Worm (Caenorhabditis elegans) whole organism, L1 larva: ENCODE results near the gene R05G9.5.

Source experiments
- C16A3.4 ChIP-seq: fragments of 150-350 bp; optimal IDR thresholded peaks from 2 replicates; lab custom pipeline; 2014; ENCODE audit warnings: missing biosample characterization, missing genetic modification characterization
- C34B4.2 ChIP-seq: sonication (generic microtip); optimal IDR thresholded peaks from 2 replicates; lab custom pipeline; 2017; ENCODE audit warnings: mild to moderate bottlenecking, missing genetic modification characterization, missing compliant biosample characterization
- F16B12.6 ChIP-seq: fragments of 150-350 bp; optimal IDR thresholded peaks from 2 replicates; lab custom pipeline; 2014; ENCODE audit warnings: missing biosample characterization, missing genetic modification characterization
- aha-1 ChIP-seq: fragments of 150-350 bp; optimal IDR thresholded peaks from 2 replicates; lab custom pipeline; 2014; ENCODE audit warnings: missing biosample characterization, missing genetic modification characterization
- aly-2 ChIP-seq: fragments of 150-350 bp; optimal IDR thresholded peaks from 2 replicates; lab custom pipeline; 2014; ENCODE audit warnings: missing biosample characterization, missing genetic modification characterization
- ama-1 ChIP-seq: fragments of 150-350 bp; optimal IDR thresholded peaks from 2 replicates; lab custom pipeline; 2014
- blmp-1 ChIP-seq: fragments of 150-350 bp; optimal IDR thresholded peaks from 2 replicates; lab custom pipeline; 2014; ENCODE audit warnings: missing biosample characterization, missing genetic modification characterization
- ceh-8 ChIP-seq: fragments of 200-800 bp; sonication (Bioruptor generic); optimal IDR thresholded peaks from 2 replicates; lab custom pipeline; 2018; ENCODE audit warnings: mild to moderate bottlenecking, missing genetic modification characterization, moderate library complexity, missing compliant biosample characterization
- ceh-82 ChIP-seq, 3 experiments: fragments of 150-350 bp in 1 of 3; sonication (generic microtip) in 2 of 3; optimal IDR thresholded peaks; 2 replicates each; lab custom pipeline; 2014 to 2017; ENCODE audit warnings: missing biosample characterization in 3 of 3, missing genetic modification characterization in 3 of 3
- ceh-88 ChIP-seq: fragments of 200-800 bp; sonication (Bioruptor generic); IDR thresholded peaks from 2 replicates; pipeline ENCODE4 v1.3.6; 2022; ENCODE audit warnings: missing genetic modification characterization, missing compliant biosample characterization
- dpl-1 ChIP-seq, 3 experiments: fragments of 150-350 bp in 2 of 3; sonication (generic microtip) in 1 of 3; optimal IDR thresholded peaks; 2 replicates each; lab custom pipeline; 2014 to 2017; ENCODE audit warnings: missing biosample characterization in 3 of 3, missing genetic modification characterization in 3 of 3, missing genetic modification reagents in 3 of 3
- dsc-1 ChIP-seq: sonication (generic microtip); optimal IDR thresholded peaks from 2 replicates; lab custom pipeline; 2016; ENCODE audit warnings: mild to moderate bottlenecking, missing genetic modification characterization, missing compliant biosample characterization
- efl-1 ChIP-seq, 4 experiments: fragments of 150-350 bp; optimal IDR thresholded peaks in 3 of 4; peaks in 1 of 4; 1 replicate in 1 of 4; 2 replicates in 3 of 4; lab custom pipeline; 2014; ENCODE audit warnings: missing biosample characterization in 2 of 4, missing genetic modification characterization in 2 of 4, missing genetic modification reagents in 2 of 4
- egl-13 ChIP-seq: sonication (generic microtip); optimal IDR thresholded peaks from 2 replicates; lab custom pipeline; 2016; ENCODE audit warnings: missing genotype, missing genetic modification reagents, missing genetic modification characterization, missing compliant biosample characterization
- elt-2 ChIP-seq: sonication (generic microtip); optimal IDR thresholded peaks from 2 replicates; lab custom pipeline; 2016; ENCODE audit warnings: missing genetic modification characterization, mild to moderate bottlenecking, inconsistent platforms, missing compliant biosample characterization, missing genetic modification reagents
- elt-3 ChIP-seq, 6 experiments: fragments of 150-350 bp in 1 of 6; sonication (generic microtip); optimal IDR thresholded peaks; 2 replicates each; lab custom pipeline; 2017 to 2018; ENCODE audit warnings: missing biosample characterization in 6 of 6, missing genetic modification characterization in 6 of 6, inconsistent platforms in 1 of 6
- fkh-4 ChIP-seq: sonication (generic microtip); optimal IDR thresholded peaks from 2 replicates; lab custom pipeline; 2016; ENCODE audit warnings: missing compliant biosample characterization, missing genetic modification characterization, borderline replicate concordance
- fos-1 ChIP-seq: fragments of 150-350 bp; optimal IDR thresholded peaks from 2 replicates; lab custom pipeline; 2014; ENCODE audit warnings: missing biosample characterization, missing genetic modification characterization
- isw-1 ChIP-seq: fragments of 200-800 bp; sonication (Bioruptor generic); IDR thresholded peaks from 2 replicates; pipeline ENCODE4 v1.3.6; 2022; ENCODE audit warnings: missing genetic modification characterization, missing compliant biosample characterization
- jun-1 ChIP-seq: fragments of 150-350 bp; optimal IDR thresholded peaks from 2 replicates; lab custom pipeline; 2014; ENCODE audit warnings: missing biosample characterization, missing genetic modification reagents, missing genetic modification characterization
- lin-13 ChIP-seq: fragments of 150-350 bp; optimal IDR thresholded peaks from 2 replicates; lab custom pipeline; 2014; ENCODE audit warnings: missing biosample characterization, missing genetic modification reagents, missing genetic modification characterization
- lin-14 ChIP-seq: fragments of 200-800 bp; sonication (Bioruptor generic); optimal IDR thresholded peaks from 2 replicates; lab custom pipeline; 2018; ENCODE audit warnings: mild to moderate bottlenecking, missing genetic modification characterization, moderate library complexity, missing compliant biosample characterization
- lin-15B ChIP-seq: fragments of 150-350 bp; sonication (generic microtip); optimal IDR thresholded peaks from 3 replicates; lab custom pipeline; 2014; ENCODE audit warnings: missing biosample characterization, missing genetic modification characterization
- lin-35 ChIP-seq, 2 experiments: fragments of 150-350 bp; optimal IDR thresholded peaks; 2 replicates each; lab custom pipeline; 2014; ENCODE audit warnings: missing biosample characterization in 2 of 2, missing genetic modification characterization in 2 of 2, missing genetic modification reagents in 2 of 2
- lir-3 ChIP-seq: sonication (generic microtip); optimal IDR thresholded peaks from 2 replicates; lab custom pipeline; 2016; ENCODE audit warnings: mild to moderate bottlenecking, missing genetic modification characterization, moderate library complexity, missing compliant biosample characterization; ENCODE audit not compliant: poor library complexity
- lsy-2 ChIP-seq, 2 experiments: fragments of 150-350 bp; optimal IDR thresholded peaks; 2 replicates each; lab custom pipeline; 2014; ENCODE audit warnings: missing biosample characterization in 2 of 2, missing genetic modification characterization in 2 of 2
- mdl-1 ChIP-seq, 2 experiments: fragments of 150-350 bp; optimal IDR thresholded peaks; 2 replicates each; lab custom pipeline; 2014 to 2017; ENCODE audit warnings: missing biosample characterization in 2 of 2, missing genetic modification characterization in 2 of 2, inconsistent platforms in 1 of 2
- mep-1 ChIP-seq: fragments of 150-350 bp; optimal IDR thresholded peaks from 2 replicates; lab custom pipeline; 2014; ENCODE audit warnings: missing biosample characterization, missing genetic modification characterization
- nhr-19 ChIP-seq: fragments of 200-800 bp; sonication (Bioruptor generic); conservative IDR thresholded peaks from 2 replicates; pipeline ENCODE4 v1.3.6; 2022; ENCODE audit warnings: missing genetic modification characterization, missing compliant biosample characterization
- nhr-20 ChIP-seq: sonication (generic microtip); optimal IDR thresholded peaks from 2 replicates; lab custom pipeline; 2016; ENCODE audit warnings: mild to moderate bottlenecking, missing genetic modification characterization, missing compliant biosample characterization
- nhr-47 ChIP-seq: sonication (generic microtip); optimal IDR thresholded peaks from 2 replicates; lab custom pipeline; 2016; ENCODE audit warnings: mild to moderate bottlenecking, missing genetic modification characterization, moderate library complexity, missing compliant biosample characterization
- nhr-71 ChIP-seq: sonication (generic microtip); optimal IDR thresholded peaks from 2 replicates; lab custom pipeline; 2016; ENCODE audit warnings: mild to moderate bottlenecking, missing genetic modification characterization, moderate library complexity, missing compliant biosample characterization
- nhr-76 ChIP-seq: sonication (generic microtip); optimal IDR thresholded peaks from 2 replicates; lab custom pipeline; 2017; ENCODE audit warnings: missing biosample characterization, missing genetic modification characterization
- nhr-77 ChIP-seq: fragments of 150-350 bp; optimal IDR thresholded peaks from 2 replicates; lab custom pipeline; 2014; ENCODE audit warnings: missing biosample characterization, missing genetic modification characterization
- nhr-85 ChIP-seq: sonication (generic microtip); peaks from one replicate; lab custom pipeline; 2016; ENCODE audit warnings: missing genetic modification characterization, inconsistent platforms, missing compliant biosample characterization
- nhr-90 ChIP-seq: sonication (generic microtip); optimal IDR thresholded peaks from 2 replicates; lab custom pipeline; 2016; ENCODE audit warnings: mild to moderate bottlenecking, missing genetic modification characterization, missing compliant biosample characterization; ENCODE audit not compliant: poor library complexity
- pag-3 ChIP-seq: sonication (generic microtip); optimal IDR thresholded peaks from 2 replicates; lab custom pipeline; 2017; ENCODE audit warnings: missing genetic modification characterization, mild to moderate bottlenecking, missing compliant biosample characterization, antibody characterized with exemption, borderline replicate concordance; ENCODE audit not compliant: insufficient read depth
- rnt-1 ChIP-seq: sonication (generic microtip); optimal IDR thresholded peaks from 2 replicates; lab custom pipeline; 2016; ENCODE audit warnings: mild to moderate bottlenecking, missing genetic modification characterization, moderate library complexity, missing compliant biosample characterization
- skn-1 ChIP-seq: fragments of 150-350 bp; optimal IDR thresholded peaks from 2 replicates; lab custom pipeline; 2014; ENCODE audit warnings: missing biosample characterization, missing genetic modification characterization
- snpc-4 ChIP-seq: fragments of 150-350 bp; optimal IDR thresholded peaks from 2 replicates; lab custom pipeline; 2014; ENCODE audit warnings: missing biosample characterization, missing genetic modification characterization
- snu-23 ChIP-seq: sonication (generic microtip); optimal IDR thresholded peaks from 2 replicates; lab custom pipeline; 2016; ENCODE audit warnings: missing genetic modification characterization, missing compliant biosample characterization
- sptf-1 ChIP-seq: fragments of 150-350 bp; optimal IDR thresholded peaks from 2 replicates; lab custom pipeline; 2014; ENCODE audit warnings: missing biosample characterization, missing genetic modification characterization
- sup-37 ChIP-seq: fragments of 200-800 bp; sonication (Bioruptor generic); optimal IDR thresholded peaks from 2 replicates; lab custom pipeline; 2018; ENCODE audit warnings: mild to moderate bottlenecking, missing genetic modification characterization, missing compliant biosample characterization
- swsn-7 ChIP-seq: sonication (generic microtip); optimal IDR thresholded peaks from 2 replicates; lab custom pipeline; 2016; ENCODE audit warnings: missing genetic modification characterization, missing compliant biosample characterization
- tbx-2 ChIP-seq: sonication (generic microtip); optimal IDR thresholded peaks from 2 replicates; lab custom pipeline; 2016; ENCODE audit warnings: missing genetic modification characterization, missing compliant biosample characterization
- unc-130 ChIP-seq: fragments of 150-350 bp; optimal IDR thresholded peaks from 2 replicates; lab custom pipeline; 2017; ENCODE audit warnings: missing biosample characterization, missing genetic modification characterization, inconsistent platforms
- unc-30 ChIP-seq: sonication (generic microtip); optimal IDR thresholded peaks from 2 replicates; lab custom pipeline; 2017; ENCODE audit warnings: missing biosample characterization, missing genetic modification characterization
- unc-62 ChIP-seq: fragments of 150-350 bp; optimal IDR thresholded peaks from 2 replicates; lab custom pipeline; 2014; ENCODE audit warnings: missing biosample characterization, missing genetic modification reagents, missing genetic modification characterization
- unc-86 ChIP-seq: sonication (generic microtip); optimal IDR thresholded peaks from 2 replicates; lab custom pipeline; 2016; ENCODE audit warnings: missing genetic modification characterization, missing compliant biosample characterization
- xbp-1 ChIP-seq: sonication (generic microtip); optimal IDR thresholded peaks from 2 replicates; lab custom pipeline; 2016; ENCODE audit warnings: missing genetic modification characterization, missing compliant biosample characterization
- ztf-11 ChIP-seq, 2 experiments: sonication (generic microtip); optimal IDR thresholded peaks; 2 replicates each; lab custom pipeline; 2016 to 2017; ENCODE audit warnings: missing genetic modification characterization in 2 of 2, missing biosample characterization in 1 of 2, missing compliant biosample characterization in 1 of 2
- ztf-4 ChIP-seq: fragments of 150-350 bp; optimal IDR thresholded peaks from 2 replicates; lab custom pipeline; 2014; ENCODE audit warnings: missing biosample characterization, missing genetic modification characterization

Gene R05G9.5

ce11 chrII:6453341-6453806, 46.7 kb downstream of the R05G9.5 start, which contains the start of gene atg-16.2:
TSS of gene atg-16.2 (minus strand) at chrII:6453391.
- TF ChIP-seq tbx-2 (tag; lab: Kevin White, UChicago), result no peak
- TF ChIP-seq lin-15B, result peak; percentile 27
- peak; percentile 31 for TF ChIP-seq xbp-1
- TF ChIP-seq lsy-2 (tag; optimal IDR thresholded peaks at IDR 0.05; lab: Kevin White, UChicago), result peak; percentile 68 to 80
- TF ChIP-seq pag-3, result no peak
- no peak for TF ChIP-seq nhr-77 (tag; lab: Kevin White, UChicago)
- peak; percentile 0 for TF ChIP-seq elt-2
- peak; percentile 60 to 77 for TF ChIP-seq lin-35 (GFP tag; optimal IDR thresholded peaks at IDR 0.05; lab: Kevin White, UChicago)
- TF ChIP-seq fkh-4 (tag; lab: Kevin White, UChicago), result no peak
- peak in 1 of 3 experiments; percentile 25 for TF ChIP-seq ceh-82 (tag; optimal IDR thresholded peaks at IDR 0.05; lab: Kevin White, UChicago)
- no peak for TF ChIP-seq jun-1 (tag; lab: Kevin White, UChicago)
- peak in 1 of 2 experiments; percentile 71 for TF ChIP-seq mdl-1 (tag; optimal IDR thresholded peaks at IDR 0.05; lab: Kevin White, UChicago)
- peak; percentile 59 for TF ChIP-seq nhr-71 (tag; lab: Kevin White, UChicago)
- peak; percentile 62 to 66 for TF ChIP-seq efl-1 (optimal IDR thresholded peaks at IDR 0.05; lab: Kevin White, UChicago)
- TF ChIP-seq efl-1 (GFP tag; optimal IDR thresholded peaks at IDR 0.05 in 1 of 2; lab: Kevin White, UChicago), result peak; percentile 65 to 94
- TF ChIP-seq lin-13 (GFP tag; lab: Kevin White, UChicago), result peak; percentile 44
- TF ChIP-seq isw-1 (GFP tag; lab: Robert Waterston, UW), result no peak
- TF ChIP-seq ceh-8 (GFP tag; lab: Kevin White, UChicago), result no peak
- TF ChIP-seq ceh-88 (GFP tag; lab: Robert Waterston, UW), result no peak
- peak; percentile 10 for TF ChIP-seq nhr-47
- peak; percentile 52 for TF ChIP-seq dsc-1 (tag; lab: Kevin White, UChicago)
- peak; percentile 55 for TF ChIP-seq swsn-7
- no peak for TF ChIP-seq unc-130 (tag; lab: Kevin White, UChicago)
- TF ChIP-seq aha-1 (tag; lab: Kevin White, UChicago), result no peak
- no peak for TF ChIP-seq ama-1 (lab: Kevin White, UChicago)
- TF ChIP-seq egl-13, result no peak
- TF ChIP-seq aly-2, result no peak
- peak in 1 of 2 experiments; percentile 23 for TF ChIP-seq ztf-11 (tag; optimal IDR thresholded peaks at IDR 0.05; lab: Kevin White, UChicago)
- TF ChIP-seq nhr-85 (tag; lab: Kevin White, UChicago), result peak; percentile 53
- peak; percentile 22 for TF ChIP-seq snpc-4
- no peak for TF ChIP-seq fos-1 (tag; lab: Kevin White, UChicago)
- TF ChIP-seq snu-23 (GFP tag; lab: Kevin White, UChicago), result peak; percentile 66
- TF ChIP-seq ztf-4 (tag; lab: Kevin White, UChicago), result peak; percentile 19
- no peak for TF ChIP-seq nhr-76
- peak; percentile 81 for TF ChIP-seq lin-14
- TF ChIP-seq nhr-20 (tag; lab: Kevin White, UChicago), result peak; percentile 62
- no peak for TF ChIP-seq C34B4.2 (tag; lab: Kevin White, UChicago)
- TF ChIP-seq dpl-1 (GFP tag; optimal IDR thresholded peaks at IDR 0.05; lab: Kevin White, UChicago), result peak; percentile 40 to 76 (median 61)
- peak; percentile 59 for TF ChIP-seq rnt-1 (tag; lab: Kevin White, UChicago)
- no peak for TF ChIP-seq unc-62 (GFP tag; lab: Kevin White, UChicago)
- no peak for TF ChIP-seq lir-3 (tag; lab: Kevin White, UChicago)
- peak; percentile 85 for TF ChIP-seq mep-1 (tag; lab: Kevin White, UChicago)
- TF ChIP-seq unc-30 (tag; lab: Kevin White, UChicago), result no peak
- TF ChIP-seq sup-37 (GFP tag; lab: Kevin White, UChicago), result no peak
- TF ChIP-seq unc-86 (tag; lab: Kevin White, UChicago), result no peak
- TF ChIP-seq nhr-90, result no peak
- TF ChIP-seq nhr-19 (GFP tag; lab: Robert Waterston, UW), result peak; percentile 35; the same call in 1 of the 2 replicates
- TF ChIP-seq F16B12.6, result peak; percentile 41
- TF ChIP-seq sptf-1 (tag; lab: Kevin White, UChicago), result no peak
- peak in 1 of 6 experiments; percentile 30 for TF ChIP-seq elt-3 (tag; optimal IDR thresholded peaks at IDR 0.05; lab: Kevin White, UChicago)
- peak; percentile 41 for TF ChIP-seq skn-1 (tag; lab: Kevin White, UChicago)
- TF ChIP-seq blmp-1 (tag; lab: Kevin White, UChicago), result peak; percentile 70
- TF ChIP-seq C16A3.4 (tag; lab: Kevin White, UChicago), result peak; percentile 72
